Worm (Caenorhabditis elegans) whole organism, L3 larva: ENCODE results near the gene H03G16.1.

Experiments used
- R02D3.7 ChIP-seq: fragments of 150-350 bp; optimal IDR thresholded peaks from 2 replicates; lab custom pipeline; 2014; ENCODE audit warnings: missing biosample characterization, missing genetic modification characterization
- aly-2 ChIP-seq: fragments of 150-350 bp; optimal IDR thresholded peaks from 2 replicates; lab custom pipeline; 2014; ENCODE audit warnings: missing biosample characterization, missing genetic modification characterization
- ama-1 ChIP-seq: fragments of 150-350 bp; optimal IDR thresholded peaks from 2 replicates; lab custom pipeline; 2018
- ceh-16 ChIP-seq: sonication (generic microtip); optimal IDR thresholded peaks from 2 replicates; lab custom pipeline; 2017; ENCODE audit warnings: missing biosample characterization, missing genetic modification characterization
- ceh-82 ChIP-seq: fragments of 150-350 bp; optimal IDR thresholded peaks from 2 replicates; lab custom pipeline; 2014; ENCODE audit warnings: missing biosample characterization, missing genetic modification characterization
- daf-12 ChIP-seq: fragments of 150-350 bp; optimal IDR thresholded peaks from 2 replicates; lab custom pipeline; 2014; ENCODE audit warnings: missing biosample characterization, missing genetic modification reagents, missing genetic modification characterization
- elt-3 ChIP-seq, 3 experiments: fragments of 150-350 bp in 1 of 3; sonication (generic microtip) in 2 of 3; optimal IDR thresholded peaks; 2 replicates in 2 of 3; 4 replicates in 1 of 3; lab custom pipeline; 2014 to 2017; ENCODE audit warnings: missing biosample characterization in 3 of 3, missing genetic modification characterization in 3 of 3
- jun-1 ChIP-seq: fragments of 150-350 bp; optimal IDR thresholded peaks from 2 replicates; lab custom pipeline; 2014; ENCODE audit warnings: missing biosample characterization, missing genetic modification reagents, missing genetic modification characterization
- mdl-1 ChIP-seq: fragments of 150-350 bp; optimal IDR thresholded peaks from 2 replicates; lab custom pipeline; 2014; ENCODE audit warnings: missing biosample characterization, missing genetic modification characterization
- nhr-23 ChIP-seq: fragments of 150-350 bp; optimal IDR thresholded peaks from 2 replicates; lab custom pipeline; 2014; ENCODE audit warnings: missing biosample characterization, missing genetic modification reagents, missing genetic modification characterization
- nhr-25 ChIP-seq: sonication (generic microtip); optimal IDR thresholded peaks from 2 replicates; lab custom pipeline; 2017; ENCODE audit warnings: missing biosample characterization, missing genetic modification characterization
- unc-62 ChIP-seq: fragments of 150-350 bp; sonication (generic microtip); optimal IDR thresholded peaks from 4 replicates; lab custom pipeline; 2014; ENCODE audit warnings: missing biosample characterization, missing genetic modification reagents, missing genetic modification characterization
- ztf-11 ChIP-seq: fragments of 150-350 bp; optimal IDR thresholded peaks from 2 replicates; lab custom pipeline; 2014; ENCODE audit warnings: missing biosample characterization, missing genetic modification characterization
- ztf-4 ChIP-seq: fragments of 150-350 bp; optimal IDR thresholded peaks from 2 replicates; lab custom pipeline; 2014; ENCODE audit warnings: missing biosample characterization, missing genetic modification characterization

ce11 chrX:15097763-15098162 is 44.1 kb downstream of the H03G16.1 start, which contains the start of gene F09B12.3:
- TF ChIP-seq aly-2 (no peak), ztf-4 (tag; lab: Kevin White, UChicago) (no peak), ztf-11 (no peak), R02D3.7 (tag; lab: Kevin White, UChicago) (no peak), jun-1 (tag; lab: Kevin White, UChicago) (no peak), mdl-1 (no peak), elt-3 (tag; optimal IDR thresholded peaks at IDR 0.05; lab: Kevin White, UChicago) (no peak), unc-62 (GFP tag; lab: Kevin White, UChicago) (no peak), ama-1 (lab: Kevin White, UChicago) (no peak), nhr-23 (tag; lab: Kevin White, UChicago) (no peak), daf-12 (tag; lab: Kevin White, UChicago) (no peak), nhr-25 (tag; lab: Kevin White, UChicago) (no peak), ceh-82 (tag; lab: Kevin White, UChicago) (no peak), ceh-16 (tag; lab: Kevin White, UChicago) (no peak)
